Fruit fly (Drosophila melanogaster) Kc167 (cell line): ENCODE data around the gene frac.

ENCODE experiments used
- insv ChIP-seq: fragments of >200 bp; optimal IDR thresholded peaks from 3 replicates; lab custom pipeline; 2018; ENCODE audit warnings: missing external identifiers
- psq ChIP-seq: fragments of >200 bp; optimal IDR thresholded peaks from 2 replicates; lab custom pipeline; 2017; ENCODE audit warnings: missing external identifiers

- TF ChIP-seq insv (lab: Kevin White, UChicago) (no peak), psq (lab: Kevin White, UChicago) (no peak)
These were observed 1.8 kb upstream of the frac start for dm6 chr3L:7560580-7560979.
